Worm (Caenorhabditis elegans): ENCODE results near the gene thn-2.

ce11 chrIV:12360742-12361195, 22.2 kb upstream of the thn-2 start, which contains the start of gene sec-24.2:
- no peak for TF ChIP-seq cog-1 (tag; optimal IDR thresholded peaks at IDR 0.05)
- no peak for TF ChIP-seq ztf-23 (GFP tag; IDR thresholded peaks at IDR 0.05)
- no peak for TF ChIP-seq med-1 (GFP tag; optimal IDR thresholded peaks at IDR 0.05; ENCODE audit: insufficient read depth)
- no peak for TF ChIP-seq ztf-29 (GFP tag; IDR thresholded peaks at IDR 0.05)
- TF ChIP-seq T22C8.4 (GFP tag; IDR thresholded peaks at IDR 0.05), result no peak
